Worm (Caenorhabditis elegans) whole organism, mixed stage, embryonic: ENCODE measurements around the gene K12H6.2.
A peak's percentile ranks its signal among the peaks of the same experiment; 100 is the strongest.

Experiments
- M03D4.4 ChIP-seq: sonication (generic microtip); optimal IDR thresholded peaks from 2 replicates; lab custom pipeline; 2017; ENCODE audit warnings: mild to moderate bottlenecking, missing genetic modification characterization, missing compliant biosample characterization
- bed-3 ChIP-seq: fragments of 200-800 bp; sonication (Bioruptor generic); optimal IDR thresholded peaks from 3 replicates; lab custom pipeline; 2018; ENCODE audit warnings: mild to moderate bottlenecking, missing genetic modification characterization, moderate library complexity, missing compliant biosample characterization
- blmp-1 ChIP-seq: fragments of 150-350 bp; optimal IDR thresholded peaks from 2 replicates; lab custom pipeline; 2014; ENCODE audit warnings: missing biosample characterization, missing genetic modification characterization
- ceh-43 ChIP-seq: fragments of 200-800 bp; sonication (Bioruptor generic); optimal IDR thresholded peaks from 2 replicates; lab custom pipeline; 2018; ENCODE audit warnings: mild to moderate bottlenecking, missing genetic modification characterization, moderate library complexity, missing compliant biosample characterization
- ceh-83 ChIP-seq: fragments of 200-800 bp; sonication (Bioruptor generic); optimal IDR thresholded peaks from 2 replicates; lab custom pipeline; 2018; ENCODE audit warnings: mild to moderate bottlenecking, missing genetic modification characterization, missing compliant biosample characterization
- ces-1 ChIP-seq: fragments of 150-350 bp; optimal IDR thresholded peaks from 2 replicates; lab custom pipeline; 2014; ENCODE audit warnings: missing biosample characterization, missing genetic modification reagents, missing genetic modification characterization
- cnd-1 ChIP-seq: fragments of 200-800 bp; sonication (Bioruptor generic); optimal IDR thresholded peaks from 2 replicates; lab custom pipeline; 2018; ENCODE audit warnings: mild to moderate bottlenecking, missing genetic modification characterization, missing compliant biosample characterization
- drap-1 ChIP-seq: fragments of 200-800 bp; sonication (Bioruptor generic); optimal IDR thresholded peaks from 3 replicates; lab custom pipeline; 2018; ENCODE audit warnings: mild to moderate bottlenecking, missing genetic modification characterization, missing compliant biosample characterization
- elt-1 ChIP-seq: sonication (generic microtip); optimal IDR thresholded peaks from 2 replicates; lab custom pipeline; 2017; ENCODE audit warnings: missing genetic modification characterization, mild to moderate bottlenecking, missing compliant biosample characterization, antibody characterized with exemption, moderate library complexity, borderline replicate concordance; ENCODE audit not compliant: insufficient read depth
- elt-3 ChIP-seq: fragments of 150-350 bp; optimal IDR thresholded peaks from 2 replicates; lab custom pipeline; 2014; ENCODE audit warnings: missing biosample characterization, missing genetic modification characterization
- flh-1 ChIP-seq: fragments of 200-800 bp; sonication (Bioruptor generic); optimal IDR thresholded peaks from 2 replicates; lab custom pipeline; 2018; ENCODE audit warnings: mild to moderate bottlenecking, missing genetic modification characterization, moderate library complexity, missing compliant biosample characterization
- ham-2 ChIP-seq: fragments of 200-800 bp; sonication (Bioruptor generic); optimal IDR thresholded peaks from 2 replicates; lab custom pipeline; 2018; ENCODE audit warnings: mild to moderate bottlenecking, missing genetic modification characterization, missing compliant biosample characterization
- hlh-1 ChIP-seq: fragments of 150-350 bp; optimal IDR thresholded peaks from 2 replicates; lab custom pipeline; 2014; ENCODE audit warnings: missing biosample characterization, missing genetic modification reagents, missing genetic modification characterization
- lin-13 ChIP-seq: fragments of 150-350 bp; optimal IDR thresholded peaks from 2 replicates; lab custom pipeline; 2014; ENCODE audit warnings: missing biosample characterization, missing genetic modification characterization
- lin-32 ChIP-seq: fragments of 200-800 bp; sonication (Bioruptor generic); optimal IDR thresholded peaks from 2 replicates; lab custom pipeline; 2018; ENCODE audit warnings: mild to moderate bottlenecking, missing genetic modification characterization, missing compliant biosample characterization
- lsy-2 ChIP-seq: fragments of 150-350 bp; optimal IDR thresholded peaks from 2 replicates; lab custom pipeline; 2014; ENCODE audit warnings: missing biosample characterization, missing genetic modification characterization
- mab-5 ChIP-seq: fragments of 150-350 bp; optimal IDR thresholded peaks from 2 replicates; lab custom pipeline; 2014; ENCODE audit warnings: missing biosample characterization, missing genetic modification characterization
- mep-1 ChIP-seq: fragments of 150-350 bp; optimal IDR thresholded peaks from 2 replicates; lab custom pipeline; 2017; ENCODE audit warnings: missing biosample characterization, missing genetic modification reagents, missing genetic modification characterization, inconsistent platforms
- mls-2 ChIP-seq: sonication (generic microtip); optimal IDR thresholded peaks from 2 replicates; lab custom pipeline; 2016; ENCODE audit warnings: mild to moderate bottlenecking, missing genetic modification characterization, moderate library complexity, missing compliant biosample characterization
- nhr-12 ChIP-seq: fragments of 150-350 bp; optimal IDR thresholded peaks from 2 replicates; lab custom pipeline; 2014; ENCODE audit warnings: missing biosample characterization, missing genetic modification characterization
- nhr-2 ChIP-seq: fragments of 150-350 bp; optimal IDR thresholded peaks from 2 replicates; lab custom pipeline; 2014; ENCODE audit warnings: missing biosample characterization, missing genetic modification characterization
- nhr-237 ChIP-seq: fragments of 150-350 bp; optimal IDR thresholded peaks from 2 replicates; lab custom pipeline; 2014; ENCODE audit warnings: missing biosample characterization, missing genetic modification characterization
- nhr-28 ChIP-seq: fragments of 150-350 bp; optimal IDR thresholded peaks from 2 replicates; lab custom pipeline; 2014; ENCODE audit warnings: missing biosample characterization, missing genetic modification characterization
- nhr-76 ChIP-seq: sonication (generic microtip); optimal IDR thresholded peaks from 2 replicates; lab custom pipeline; 2017; ENCODE audit warnings: missing biosample characterization, missing genetic modification characterization
- pha-4 ChIP-seq: fragments of 150-350 bp; optimal IDR thresholded peaks from 2 replicates; lab custom pipeline; 2018; ENCODE audit warnings: missing biosample characterization, missing genetic modification reagents, missing genetic modification characterization
- sem-2 ChIP-seq: fragments of 200-800 bp; sonication (Bioruptor generic); optimal IDR thresholded peaks from 2 replicates; lab custom pipeline; 2018; ENCODE audit warnings: mild to moderate bottlenecking, missing genetic modification characterization, missing compliant biosample characterization
- sptf-1 ChIP-seq: sonication (generic microtip); optimal IDR thresholded peaks from 2 replicates; lab custom pipeline; 2017; ENCODE audit warnings: mild to moderate bottlenecking, missing genetic modification characterization, moderate library complexity, missing compliant biosample characterization
- tbx-8 ChIP-seq: fragments of 200-800 bp; sonication (Bioruptor generic); optimal IDR thresholded peaks from 2 replicates; lab custom pipeline; 2018; ENCODE audit warnings: mild to moderate bottlenecking, missing genetic modification characterization, moderate library complexity, missing compliant biosample characterization
- unc-120 ChIP-seq: sonication (generic microtip); optimal IDR thresholded peaks from 2 replicates; lab custom pipeline; 2017; ENCODE audit warnings: missing genetic modification characterization, missing compliant biosample characterization; ENCODE audit not compliant: poor library complexity, severe bottlenecking
- unc-39 ChIP-seq: fragments of 150-350 bp; optimal IDR thresholded peaks from 2 replicates; lab custom pipeline; 2014; ENCODE audit warnings: missing biosample characterization, missing genetic modification characterization
- unc-62 ChIP-seq: fragments of 150-350 bp; optimal IDR thresholded peaks from 2 replicates; lab custom pipeline; 2014; ENCODE audit warnings: missing biosample characterization, missing genetic modification reagents, missing genetic modification characterization
- zip-8 ChIP-seq: fragments of 150-350 bp; optimal IDR thresholded peaks from 2 replicates; lab custom pipeline; 2014; ENCODE audit warnings: missing biosample characterization, missing genetic modification characterization
- ztf-11 ChIP-seq: fragments of 150-350 bp; optimal IDR thresholded peaks from 2 replicates; lab custom pipeline; 2014; ENCODE audit warnings: missing biosample characterization, missing genetic modification characterization

The K12H6.2 gene

DNA sequence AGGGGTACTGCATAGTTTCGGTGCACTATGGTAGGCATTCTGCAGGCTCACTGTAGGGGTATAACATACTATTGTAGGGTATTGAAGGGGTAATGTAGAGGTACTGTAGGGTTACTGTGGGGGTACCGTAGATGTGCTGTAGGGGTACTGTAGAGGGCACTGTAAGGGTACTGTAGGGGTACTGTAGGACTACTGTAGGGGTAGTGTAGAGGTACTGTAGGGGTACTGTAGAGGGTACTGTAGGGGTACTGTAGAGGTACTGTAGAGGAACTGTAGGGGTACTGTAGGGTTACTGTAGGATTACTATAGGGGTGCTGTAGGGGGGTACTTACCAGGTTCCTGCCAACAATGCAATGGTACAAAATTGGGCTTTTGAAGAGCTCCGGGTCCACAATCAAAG lies 14.8 kb upstream of the K12H6.2 start:
- TF ChIP-seq lsy-2 (tag; lab: Kevin White, UChicago) (peak; percentile 34), sptf-1 (tag; lab: Kevin White, UChicago) (peak; percentile 18), pha-4 (tag; lab: Kevin White, UChicago) (no peak), mls-2 (peak; percentile 3)

DNA sequence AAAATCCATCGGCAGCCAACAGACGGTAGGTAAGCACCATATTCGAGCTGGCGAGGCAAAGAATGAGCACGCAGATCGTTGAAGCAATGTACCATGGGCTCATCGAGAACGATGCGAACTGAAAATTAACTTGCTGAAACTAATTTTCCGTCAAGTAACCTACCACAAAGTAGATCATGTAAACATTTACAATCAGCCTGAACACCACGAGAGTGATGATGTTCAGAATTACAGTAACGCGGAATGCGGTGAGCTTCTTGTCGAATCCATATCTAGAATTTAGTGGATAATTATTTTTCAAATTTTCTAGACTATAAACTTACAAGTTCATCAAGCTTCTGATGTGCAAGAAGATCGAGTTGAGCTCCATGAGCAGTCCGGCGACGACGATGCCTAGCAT lies 14.1 kb upstream of the K12H6.2 start:
- TF ChIP-seq mls-2 (no peak), nhr-76 (no peak), mep-1 (tag; lab: Kevin White, UChicago) (no peak), sem-2 (GFP tag; lab: Kevin White, UChicago) (no peak), unc-62 (GFP tag; lab: Kevin White, UChicago) (no peak), unc-120 (no peak), zip-8 (tag; lab: Kevin White, UChicago) (no peak), lsy-2 (tag; lab: Kevin White, UChicago) (no peak), ceh-43 (GFP tag; lab: Kevin White, UChicago) (no peak), nhr-28 (no peak), bed-3 (GFP tag; lab: Kevin White, UChicago) (no peak), elt-1 (tag; lab: Kevin White, UChicago) (no peak), flh-1 (GFP tag; lab: Kevin White, UChicago) (no peak)

DNA sequence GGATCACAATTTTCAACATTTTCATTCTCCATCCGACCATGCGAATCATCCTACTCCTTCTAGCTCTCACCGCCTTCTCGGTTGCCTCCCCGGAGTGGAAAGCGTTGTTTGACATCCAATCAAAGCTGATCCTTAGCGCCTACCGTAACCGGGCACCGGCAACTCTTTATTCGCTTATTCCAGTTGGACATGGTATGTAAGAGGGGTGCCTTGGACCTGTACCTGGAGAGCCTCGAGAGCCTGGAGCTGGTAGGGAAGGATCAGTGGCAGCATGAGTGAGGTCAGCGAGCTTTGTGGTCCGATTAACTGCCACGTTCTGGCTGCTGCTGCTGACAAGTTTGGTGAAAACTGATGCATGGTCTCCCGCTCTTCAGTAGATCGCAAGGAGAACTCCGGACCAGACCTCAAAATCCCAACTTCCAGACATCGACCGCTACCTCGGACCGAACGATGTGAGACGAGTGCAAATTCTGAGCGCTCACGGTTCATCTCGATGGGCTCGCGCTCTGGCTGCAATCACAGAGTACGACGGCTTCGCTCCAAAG lies 12.6 kb upstream of the K12H6.2 start, which contains the start of gene K12H6.8:
TSS of gene K12H6.8 (plus strand) at position 38 of the 545 bp plus-strand sequence.
- TF ChIP-seq sptf-1 (tag; lab: Kevin White, UChicago) (no peak), tbx-8 (GFP tag; lab: Kevin White, UChicago) (no peak), mab-5 (no peak), ceh-83 (no peak), ceh-43 (GFP tag; lab: Kevin White, UChicago) (no peak), zip-8 (tag; lab: Kevin White, UChicago) (no peak), ztf-11 (no peak), nhr-76 (no peak), M03D4.4 (no peak), mls-2 (no peak), lin-32 (GFP tag; lab: Kevin White, UChicago) (no peak), unc-120 (no peak), nhr-12 (tag; lab: Kevin White, UChicago) (no peak), flh-1 (GFP tag; lab: Kevin White, UChicago) (no peak), elt-3 (tag; lab: Kevin White, UChicago) (no peak), nhr-2 (no peak), unc-62 (GFP tag; lab: Kevin White, UChicago) (no peak), sem-2 (GFP tag; lab: Kevin White, UChicago) (no peak), ces-1 (GFP tag; lab: Kevin White, UChicago) (no peak)

DNA sequence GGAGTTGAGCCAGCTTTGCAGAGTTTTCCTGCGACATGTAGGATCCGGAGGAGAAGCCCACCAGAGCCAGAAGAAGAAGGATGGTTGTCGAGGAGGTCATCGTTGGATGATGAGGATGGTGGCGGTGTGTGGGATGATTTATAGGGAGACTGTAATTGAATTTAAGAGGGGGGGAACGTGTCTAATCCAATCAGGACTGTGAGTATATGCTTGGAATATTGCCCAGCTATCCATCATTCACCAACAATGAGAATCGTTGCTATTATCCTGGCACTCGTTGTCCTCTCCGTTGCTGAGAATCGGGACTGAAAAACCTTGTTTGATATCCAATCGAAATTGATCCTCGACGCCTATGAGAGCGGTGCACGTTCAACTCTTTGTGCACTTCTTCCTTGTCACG lies 10.7 kb upstream of the K12H6.2 start, which contains the start of gene K12H6.5:
TSS of gene K12H6.5 (minus strand) at position 101 of the 400 bp plus-strand sequence.
- TF ChIP-seq zip-8 (tag; lab: Kevin White, UChicago), result no peak
- no peak for TF ChIP-seq pha-4 (tag; lab: Kevin White, UChicago)
- TF ChIP-seq ceh-43 (GFP tag; lab: Kevin White, UChicago), result no peak
- no peak for TF ChIP-seq nhr-237 (tag; lab: Kevin White, UChicago)
- TF ChIP-seq bed-3 (GFP tag; lab: Kevin White, UChicago), result no peak
- no peak for TF ChIP-seq unc-120
- TF ChIP-seq mep-1 (tag; lab: Kevin White, UChicago), result no peak
- no peak for TF ChIP-seq drap-1
- TF ChIP-seq tbx-8 (GFP tag; lab: Kevin White, UChicago), result no peak
- TF ChIP-seq nhr-12 (tag; lab: Kevin White, UChicago), result no peak
- TF ChIP-seq mab-5, result no peak
- TF ChIP-seq hlh-1, result no peak
- no peak for TF ChIP-seq sptf-1 (tag; lab: Kevin White, UChicago)
- no peak for TF ChIP-seq elt-1 (tag; lab: Kevin White, UChicago)
- TF ChIP-seq blmp-1 (tag; lab: Kevin White, UChicago), result no peak
- no peak for TF ChIP-seq nhr-28
- no peak for TF ChIP-seq ham-2 (GFP tag; lab: Kevin White, UChicago)

DNA sequence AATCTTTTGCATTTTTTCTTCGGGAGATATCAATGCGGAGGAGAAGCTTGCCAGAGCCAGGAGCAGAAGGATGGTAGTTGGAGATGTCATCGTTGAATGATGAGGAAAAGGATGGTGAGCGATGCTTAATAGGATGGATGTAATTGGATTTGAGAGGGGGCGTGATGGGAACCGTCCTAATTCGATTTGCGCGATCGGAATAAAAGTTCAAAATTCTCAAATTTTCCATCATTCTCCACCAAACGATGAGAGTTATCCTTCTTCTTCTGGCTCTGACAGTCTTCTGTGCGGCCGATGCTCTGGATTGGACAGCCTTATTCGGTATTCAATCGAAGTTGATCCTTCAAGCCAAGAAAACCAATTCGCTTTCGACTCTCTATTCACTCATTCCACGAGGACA lies 8.8 kb upstream of the K12H6.2 start, which contains the start of the genes K12H6.4 and K12H6.9:
TSS of gene K12H6.4 (minus strand) at position 101 of the 400 bp plus-strand sequence.
TSS of gene K12H6.9 (plus strand) at position 236 of the 400 bp plus-strand sequence.
- TF ChIP-seq sptf-1 (tag; lab: Kevin White, UChicago) (no peak), ceh-83 (no peak), nhr-28 (no peak), unc-39 (tag; lab: Kevin White, UChicago) (no peak), cnd-1 (tag; lab: Kevin White, UChicago) (no peak), lin-13 (tag; lab: Kevin White, UChicago) (no peak), drap-1 (no peak)
